Fruit fly (Drosophila melanogaster): Measurements from ENCODE around the gene Octbeta1R.

Octbeta1R gene

dm6 chr3R:22524344-22525072 lies 27.5 kb downstream of the Octbeta1R start (continued):
- peak; percentile 14 for TF ChIP-seq CG12104 (GFP tag; optimal IDR thresholded peaks at IDR 0.05)
- TF ChIP-seq Hr51 (GFP tag; optimal IDR thresholded peaks at IDR 0.05) = peak; percentile 25 to 28
- TF ChIP-seq Sox102F (GFP tag; optimal IDR thresholded peaks at IDR 0.05) = peak; percentile 64
- TF ChIP-seq pb (GFP tag; optimal IDR thresholded peaks at IDR 0.05) = peak; percentile 61
- TF ChIP-seq ATbp (GFP tag; optimal IDR thresholded peaks at IDR 0.05) = peak; percentile 95
- no peak for TF ChIP-seq cad (GFP tag; optimal IDR thresholded peaks at IDR 0.05)
- TF ChIP-seq tio (GFP tag; optimal IDR thresholded peaks at IDR 0.05) = peak; percentile 38
- TF ChIP-seq CG1602 (GFP tag; optimal IDR thresholded peaks at IDR 0.05) = peak; percentile 3
- peak; percentile 60 for TF ChIP-seq CG8089 (GFP tag; optimal IDR thresholded peaks at IDR 0.05)
- TF ChIP-seq CG3726 (GFP tag; IDR thresholded peaks at IDR 0.05) = peak; percentile 59; the same call in 1 of the 3 replicates
- no peak for TF ChIP-seq crp (GFP tag; optimal IDR thresholded peaks at IDR 0.05)
- peak; percentile 2 for TF ChIP-seq CG1792 (GFP tag; optimal IDR thresholded peaks at IDR 0.05)
- peak; percentile 21 for TF ChIP-seq Max (GFP tag; optimal IDR thresholded peaks at IDR 0.05)
- peak; percentile 14 for TF ChIP-seq Atf-2 (GFP tag; optimal IDR thresholded peaks at IDR 0.05)
- TF ChIP-seq CG15073 (GFP tag; optimal IDR thresholded peaks at IDR 0.05) = no peak
- TF ChIP-seq jumu (GFP tag; optimal IDR thresholded peaks at IDR 0.05) = peak; percentile 10
- no peak for TF ChIP-seq Stat92E (GFP tag; optimal IDR thresholded peaks at IDR 0.05)
- TF ChIP-seq CG5245 (GFP tag; optimal IDR thresholded peaks at IDR 0.05) = no peak
- peak; percentile 59; the same call in 1 of the 2 replicates for TF ChIP-seq onecut (GFP tag; IDR thresholded peaks at IDR 0.05)
- TF ChIP-seq lola (GFP tag; optimal IDR thresholded peaks at IDR 0.05) = peak in 1 of 3 experiments; percentile 8
- peak; percentile 46 for TF ChIP-seq CG10431 (GFP tag; optimal IDR thresholded peaks at IDR 0.05)
- TF ChIP-seq CrebB (tag; optimal IDR thresholded peaks at IDR 0.05) = peak; percentile 86
- no peak for TF ChIP-seq CG12155 (GFP tag; optimal IDR thresholded peaks at IDR 0.05)
- TF ChIP-seq Nf-YC (tag; optimal IDR thresholded peaks at IDR 0.05) = peak; percentile 28
- TF ChIP-seq sqz (GFP tag; optimal IDR thresholded peaks at IDR 0.05) = peak; percentile 86
- TF ChIP-seq cg (GFP tag; optimal IDR thresholded peaks at IDR 0.05) = no peak
- peak; percentile 73 for TF ChIP-seq CG2678 (tag; optimal IDR thresholded peaks at IDR 0.05)
- TF ChIP-seq hkb (optimal IDR thresholded peaks at IDR 0.05) = no peak
- peak; percentile 81 for TF ChIP-seq hkb (GFP tag; IDR thresholded peaks at IDR 0.05)
- TF ChIP-seq CG5953 (GFP tag; IDR thresholded peaks at IDR 0.05) = peak; percentile 64; the same call in 1 of the 2 replicates
- TF ChIP-seq CG10979 (tag; optimal IDR thresholded peaks at IDR 0.05) = peak; percentile 20
- peak; percentile 42 for TF ChIP-seq CG7271 (tag; optimal IDR thresholded peaks at IDR 0.05)
- TF ChIP-seq CG10543 (GFP tag; optimal IDR thresholded peaks at IDR 0.05) = peak; percentile 67
- peak; percentile 53 for TF ChIP-seq her (GFP tag; optimal IDR thresholded peaks at IDR 0.05)
- peak; percentile 65 for TF ChIP-seq grn (GFP tag; optimal IDR thresholded peaks at IDR 0.05)
- peak; percentile 64 for TF ChIP-seq CG4328 (GFP tag; optimal IDR thresholded peaks at IDR 0.05)
- no peak for TF ChIP-seq twi (tag; optimal IDR thresholded peaks at IDR 0.05)
- peak in 1 of 2 experiments; percentile 23 for TF ChIP-seq insv (GFP tag; optimal IDR thresholded peaks at IDR 0.05)
- TF ChIP-seq nerfin-1 (tag; optimal IDR thresholded peaks at IDR 0.05) = peak; percentile 58
- TF ChIP-seq Mrtf (GFP tag; IDR thresholded peaks at IDR 0.05) = no peak
- TF ChIP-seq CG6254 (GFP tag; optimal IDR thresholded peaks at IDR 0.05) = peak; percentile 53
- no peak for TF ChIP-seq sna (GFP tag; IDR thresholded peaks at IDR 0.05; ENCODE audit: partially characterized antibody)
- peak; percentile 31 for TF ChIP-seq tin (GFP tag; optimal IDR thresholded peaks at IDR 0.05)
- TF ChIP-seq chm (GFP tag; IDR thresholded peaks at IDR 0.05) = peak; percentile 81
- no peak for TF ChIP-seq Hsf (GFP tag; optimal IDR thresholded peaks at IDR 0.05)
- TF ChIP-seq Asciz (GFP tag; optimal IDR thresholded peaks at IDR 0.05) = peak; percentile 91
- peak; percentile 5 for TF ChIP-seq Meics (GFP tag; optimal IDR thresholded peaks at IDR 0.05)
- no peak for TF ChIP-seq dati (GFP tag; IDR thresholded peaks at IDR 0.05)
- TF ChIP-seq CG10959 (GFP tag; IDR thresholded peaks at IDR 0.05) = no peak
